Fruit fly (Drosophila melanogaster): ENCODE measurements around the gene ImpE2.
A peak's percentile ranks its signal among the peaks of the same experiment; 100 is the strongest.

The ImpE2 gene

dm6 chr3L:3472063-3472528, 40.4 kb downstream of the ImpE2 start, which contains the start of the genes CG32267 and CG42324:
Gene CG32267 (minus strand): TSS chr3L:3472113.
Gene CG42324 (plus strand): TSS chr3L:3472447.
- peak; percentile 3 for TF ChIP-seq sage (GFP tag; optimal IDR thresholded peaks at IDR 0.05)
- TF ChIP-seq dl (GFP tag; optimal IDR thresholded peaks at IDR 0.05; ENCODE audit: insufficient read depth in 1 of 2, partially characterized antibody in 2 of 2): no peak

dm6 chr3L:3471174-3471573, 41.3 kb downstream of the ImpE2 start, which contains the start of gene CG14971:
Gene CG14971 (minus strand): TSS chr3L:3471309.
- TF ChIP-seq Hr83 (GFP tag; optimal IDR thresholded peaks at IDR 0.05; ENCODE audit: poor library complexity, severe bottlenecking): peak; percentile 68
- TF ChIP-seq GATAd (GFP tag; optimal IDR thresholded peaks at IDR 0.05): no peak
- no peak for TF ChIP-seq Vsx2 (GFP tag; optimal IDR thresholded peaks at IDR 0.05; ENCODE audit: partially characterized antibody)
- TF ChIP-seq Dif (GFP tag; optimal IDR thresholded peaks at IDR 0.05; ENCODE audit: partially characterized antibody): no peak
- peak; percentile 19 for TF ChIP-seq OdsH (GFP tag; optimal IDR thresholded peaks at IDR 0.05)
- peak; percentile 21 for TF ChIP-seq sv (GFP tag; optimal IDR thresholded peaks at IDR 0.05)
- TF ChIP-seq woc (GFP tag; optimal IDR thresholded peaks at IDR 0.05): peak; percentile 91
- TF ChIP-seq N (GFP tag; optimal IDR thresholded peaks at IDR 0.05): no peak
- TF ChIP-seq Abd-B (GFP tag; optimal IDR thresholded peaks at IDR 0.05): no peak
- peak; percentile 52 for TF ChIP-seq fru (GFP tag; optimal IDR thresholded peaks at IDR 0.05)
- TF ChIP-seq psq (GFP tag; optimal IDR thresholded peaks at IDR 0.05): peak; percentile 42
- peak; percentile 55 for TF ChIP-seq Hnf4 (GFP tag; optimal IDR thresholded peaks at IDR 0.05)
- no peak for TF ChIP-seq Dfd (GFP tag; optimal IDR thresholded peaks at IDR 0.05)
- TF ChIP-seq HLH106 (tag; optimal IDR thresholded peaks at IDR 0.05): peak; percentile 40
- TF ChIP-seq brk (GFP tag; optimal IDR thresholded peaks at IDR 0.05): no peak
- peak; percentile 32 for TF ChIP-seq ey (GFP tag; optimal IDR thresholded peaks at IDR 0.05)
- peak; percentile 69 for TF ChIP-seq h (GFP tag; optimal IDR thresholded peaks at IDR 0.05)
- TF ChIP-seq pan (optimal IDR thresholded peaks at IDR 0.05): no peak
- no peak for TF ChIP-seq Hr78 (GFP tag; optimal IDR thresholded peaks at IDR 0.05)
- TF ChIP-seq dsf (GFP tag; optimal IDR thresholded peaks at IDR 0.05; ENCODE audit: borderline replicate concordance): no peak
- peak; percentile 98 for TF ChIP-seq Myc (optimal IDR thresholded peaks at IDR 0.05)
- no peak for TF ChIP-seq jim (GFP tag; optimal IDR thresholded peaks at IDR 0.05)
- no peak for TF ChIP-seq Rel (GFP tag; optimal IDR thresholded peaks at IDR 0.05)
- TF ChIP-seq Rel (tag; optimal IDR thresholded peaks at IDR 0.05): peak; percentile 45
- peak; percentile 1 for TF ChIP-seq sage (GFP tag; optimal IDR thresholded peaks at IDR 0.05)
- no peak for TF ChIP-seq CrebA (GFP tag; optimal IDR thresholded peaks at IDR 0.05; ENCODE audit: borderline replicate concordance)
- TF ChIP-seq br (GFP tag; optimal IDR thresholded peaks at IDR 0.05): peak; percentile 55
- TF ChIP-seq Mio (GFP tag; optimal IDR thresholded peaks at IDR 0.05): no peak
- no peak for TF ChIP-seq dl (GFP tag; optimal IDR thresholded peaks at IDR 0.05; ENCODE audit: insufficient read depth in 1 of 2, partially characterized antibody in 2 of 2)
- peak; percentile 64 for TF ChIP-seq rgr (GFP tag; optimal IDR thresholded peaks at IDR 0.05)
- no peak for TF ChIP-seq tai (GFP tag; optimal IDR thresholded peaks at IDR 0.05)
- TF ChIP-seq dmrt93B (GFP tag; optimal IDR thresholded peaks at IDR 0.05): no peak
- TF ChIP-seq Sp1 (GFP tag; optimal IDR thresholded peaks at IDR 0.05): peak; percentile 38
- no peak for TF ChIP-seq lola (GFP tag; optimal IDR thresholded peaks at IDR 0.05)
- TF ChIP-seq CG32264 (GFP tag; optimal IDR thresholded peaks at IDR 0.05): no peak
- TF ChIP-seq usp (GFP tag; optimal IDR thresholded peaks at IDR 0.05): no peak
- peak in 1 of 2 experiments; percentile 52 for TF ChIP-seq foxo (GFP tag; optimal IDR thresholded peaks at IDR 0.05)
- TF ChIP-seq Jra (GFP tag; optimal IDR thresholded peaks at IDR 0.05): peak; percentile 12
- peak; percentile 6 for TF ChIP-seq CG9705 (GFP tag; optimal IDR thresholded peaks at IDR 0.05)

dm6 chr3L:3469709-3470108, 42.8 kb downstream of the ImpE2 start:
- TF ChIP-seq sv (GFP tag; optimal IDR thresholded peaks at IDR 0.05) (no peak), fru (GFP tag; optimal IDR thresholded peaks at IDR 0.05) (no peak), lola (GFP tag; optimal IDR thresholded peaks at IDR 0.05) (no peak), Myc (optimal IDR thresholded peaks at IDR 0.05) (no peak), woc (GFP tag; optimal IDR thresholded peaks at IDR 0.05) (no peak), Rel (GFP tag; optimal IDR thresholded peaks at IDR 0.05) (no peak), Rel (tag; optimal IDR thresholded peaks at IDR 0.05) (no peak), pan (optimal IDR thresholded peaks at IDR 0.05) (no peak), dmrt93B (GFP tag; optimal IDR thresholded peaks at IDR 0.05) (no peak)

Data from whole organism, wandering third instar larva.